Worm (Caenorhabditis elegans): Measurements from ENCODE around the gene F57B9.8.

The F57B9.8 gene

DNA sequence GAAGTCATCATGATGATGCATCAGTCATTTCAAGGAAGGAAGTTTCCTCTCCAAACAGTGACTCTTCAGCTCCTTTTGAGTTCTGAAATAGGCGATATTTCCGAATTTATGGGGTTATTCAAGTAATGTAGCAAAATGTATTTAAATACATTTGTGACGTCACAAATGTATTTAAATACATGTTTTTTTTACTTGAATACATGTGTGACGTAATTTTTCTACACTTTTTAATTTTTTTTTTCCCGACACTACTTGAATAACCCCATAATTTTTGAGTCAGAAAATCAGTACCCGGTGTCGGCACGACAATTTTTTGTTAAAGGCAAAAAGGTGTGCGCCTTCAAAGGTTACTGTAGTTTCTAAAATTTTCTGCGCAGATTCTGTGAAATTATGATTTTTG lies 39.8 kb upstream of the F57B9.8 start:
- TF ChIP-seq ceh-28 (tag; optimal IDR thresholded peaks at IDR 0.05) (no peak), egl-5 (tag; optimal IDR thresholded peaks at IDR 0.05) (no peak)

DNA sequence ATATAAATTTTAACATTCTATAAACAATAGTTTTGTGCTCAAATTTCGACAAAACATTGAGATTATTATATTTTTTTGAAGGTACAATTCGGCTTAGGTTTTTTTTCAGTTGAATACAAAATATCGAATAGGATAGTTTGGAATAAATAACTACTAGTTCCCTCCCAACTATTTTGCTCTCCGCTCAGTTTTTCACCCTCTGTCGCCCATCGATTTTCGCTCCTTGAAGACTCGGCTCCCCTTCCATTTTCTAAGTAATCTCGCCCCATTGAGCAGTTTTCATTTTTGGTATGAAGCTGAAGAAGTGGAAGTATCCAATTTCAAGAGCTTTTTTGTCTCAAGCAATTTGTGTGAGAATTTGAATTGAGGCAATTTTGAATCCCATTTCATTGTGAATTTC lies 38.6 kb upstream of the F57B9.8 start, which contains the start of gene F31E3.2:
TSS of gene F31E3.2 (plus strand) at position 301 of the 400 bp plus-strand sequence.
- TF ChIP-seq elt-1 (tag; optimal IDR thresholded peaks at IDR 0.05) = no peak
- TF ChIP-seq fkh-2 (tag; optimal IDR thresholded peaks at IDR 0.05) = no peak
- TF ChIP-seq nfya-1 (tag; optimal IDR thresholded peaks at IDR 0.05; ENCODE audit: insufficient read depth) = peak; percentile 24
- TF ChIP-seq ztf-4 (tag; optimal IDR thresholded peaks at IDR 0.05) = no peak
- no peak for TF ChIP-seq elt-2 (tag; optimal IDR thresholded peaks at IDR 0.05)

DNA sequence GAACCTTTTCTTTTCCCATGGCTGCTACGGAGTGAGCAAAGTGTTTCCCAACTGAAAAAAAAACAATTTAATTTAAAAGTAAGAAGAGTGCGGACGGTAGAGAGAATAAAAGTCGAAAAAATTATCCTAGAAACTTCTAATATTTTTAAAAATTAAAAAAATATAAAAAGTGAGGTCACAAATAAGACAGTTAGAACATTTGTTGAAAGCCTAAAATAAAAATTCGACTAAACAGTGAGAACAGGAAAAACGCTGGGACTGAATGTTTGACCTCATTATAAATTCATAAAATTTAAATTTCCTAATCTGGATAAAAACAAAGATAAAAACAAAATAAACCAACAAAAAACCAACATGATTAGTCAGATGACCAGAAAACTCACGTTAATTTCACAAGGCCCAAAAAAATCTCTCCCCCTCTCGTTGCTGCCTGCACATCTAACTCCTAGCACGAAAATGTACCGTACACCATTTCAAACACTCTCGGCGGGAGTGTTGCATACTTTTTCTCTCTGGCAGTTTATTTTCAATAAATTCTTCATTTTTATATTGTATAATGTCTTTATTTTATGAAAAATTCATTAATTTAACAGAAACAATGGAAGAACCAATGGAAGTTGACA lies 36.7 kb upstream of the F57B9.8 start, which contains the start of the genes eef-1A.1 and rfc-4:
TSS of gene eef-1A.1 (minus strand) at position 51 of the 623 bp plus-strand sequence.
TSS of gene rfc-4 (plus strand) at position 592 of the 623 bp plus-strand sequence.
- peak; percentile 47 for TF ChIP-seq unc-62 (GFP tag; optimal IDR thresholded peaks at IDR 0.05)
- TF ChIP-seq aly-2 (tag; optimal IDR thresholded peaks at IDR 0.05) = peak; percentile 59
- no peak for TF ChIP-seq eor-1 (tag; optimal IDR thresholded peaks at IDR 0.05)
- peak; percentile 93 for TF ChIP-seq jun-1 (tag; optimal IDR thresholded peaks at IDR 0.05)
- no peak for TF ChIP-seq sea-2 (GFP tag; optimal IDR thresholded peaks at IDR 0.05)
- TF ChIP-seq fos-1 (tag; optimal IDR thresholded peaks at IDR 0.05) = peak; percentile 51
- TF ChIP-seq egl-5 (tag; optimal IDR thresholded peaks at IDR 0.05) = peak; percentile 99
- peak; percentile 90 for TF ChIP-seq fkh-10 (GFP tag; optimal IDR thresholded peaks at IDR 0.05)
- TF ChIP-seq nhr-67 (tag; optimal IDR thresholded peaks at IDR 0.05) = no peak
- peak; percentile 99 for TF ChIP-seq lin-15B (tag; optimal IDR thresholded peaks at IDR 0.05)
- TF ChIP-seq nhr-28 (tag; optimal IDR thresholded peaks at IDR 0.05) = no peak
- peak; percentile 97 for TF ChIP-seq ZK546.5 (tag; optimal IDR thresholded peaks at IDR 0.05)
- peak; percentile 100 for TF ChIP-seq pha-4 (tag; optimal IDR thresholded peaks at IDR 0.05)
- peak; percentile 94 for TF ChIP-seq skn-1 (tag; optimal IDR thresholded peaks at IDR 0.05)
- TF ChIP-seq elt-3 (tag; optimal IDR thresholded peaks at IDR 0.05) = peak in 1 of 3 experiments; percentile 65
- TF ChIP-seq lsy-12 (tag; optimal IDR thresholded peaks at IDR 0.05) = peak; percentile 95
- peak; percentile 99 for TF ChIP-seq nhr-23 (tag; optimal IDR thresholded peaks at IDR 0.05)
- TF ChIP-seq ztf-4 (tag; optimal IDR thresholded peaks at IDR 0.05) = peak; percentile 60
- peak; percentile 86 for TF ChIP-seq nhr-43 (tag; optimal IDR thresholded peaks at IDR 0.05; ENCODE audit: poor library complexity, severe bottlenecking)
- TF ChIP-seq daf-12 (tag; optimal IDR thresholded peaks at IDR 0.05) = no peak
- TF ChIP-seq pqm-1 (tag; optimal IDR thresholded peaks at IDR 0.05) = peak; percentile 96
- peak; percentile 98 for TF ChIP-seq nhr-25 (tag; optimal IDR thresholded peaks at IDR 0.05)
- peak; percentile 91 for TF ChIP-seq snpc-4 (tag; optimal IDR thresholded peaks at IDR 0.05)
- TF ChIP-seq ceh-28 (tag; optimal IDR thresholded peaks at IDR 0.05) = peak; percentile 77
- no peak for TF ChIP-seq nhr-237 (tag; optimal IDR thresholded peaks at IDR 0.05)
- TF ChIP-seq lin-39 (tag; optimal IDR thresholded peaks at IDR 0.05) = peak; percentile 98
- no peak for TF ChIP-seq zag-1 (tag; optimal IDR thresholded peaks at IDR 0.05)
- no peak for TF ChIP-seq fkh-2 (tag; optimal IDR thresholded peaks at IDR 0.05)
- peak; percentile 19 for TF ChIP-seq nhr-77 (tag; optimal IDR thresholded peaks at IDR 0.05)
- peak; percentile 85 for TF ChIP-seq hmg-11 (tag; optimal IDR thresholded peaks at IDR 0.05)
- TF ChIP-seq ceh-16 (tag; optimal IDR thresholded peaks at IDR 0.05) = peak; percentile 59
- TF ChIP-seq nhr-12 (tag; optimal IDR thresholded peaks at IDR 0.05) = no peak
- TF ChIP-seq egl-27 (tag; optimal IDR thresholded peaks at IDR 0.05) = peak; percentile 36
- TF ChIP-seq ceh-82 (tag; optimal IDR thresholded peaks at IDR 0.05) = peak; percentile 72
- peak; percentile 41 for TF ChIP-seq nhr-76 (tag; optimal IDR thresholded peaks at IDR 0.05)
- no peak for TF ChIP-seq ztf-11 (tag; optimal IDR thresholded peaks at IDR 0.05)
- TF ChIP-seq elt-2 (tag; optimal IDR thresholded peaks at IDR 0.05) = peak; percentile 82
- peak; percentile 70 for TF ChIP-seq elt-1 (tag; optimal IDR thresholded peaks at IDR 0.05)
- TF ChIP-seq R02D3.7 (tag; optimal IDR thresholded peaks at IDR 0.05) = peak; percentile 94
- TF ChIP-seq unc-39 (tag; optimal IDR thresholded peaks at IDR 0.05) = no peak
- peak; percentile 21 for TF ChIP-seq mdl-1 (tag; optimal IDR thresholded peaks at IDR 0.05)
- peak; percentile 79 for TF ChIP-seq ama-1 (optimal IDR thresholded peaks at IDR 0.05)
- TF ChIP-seq ceh-9 (tag; optimal IDR thresholded peaks at IDR 0.05) = no peak
- TF ChIP-seq tbx-2 (tag; optimal IDR thresholded peaks at IDR 0.05) = peak; percentile 71
- no peak for TF ChIP-seq mml-1 (tag; optimal IDR thresholded peaks at IDR 0.05)
- peak; percentile 99 for TF ChIP-seq nfya-1 (tag; optimal IDR thresholded peaks at IDR 0.05; ENCODE audit: insufficient read depth)
- TF ChIP-seq nhr-11 (tag; optimal IDR thresholded peaks at IDR 0.05) = peak; percentile 88
